Worm (Caenorhabditis elegans) whole organism, L4/young adult: Measurements from ENCODE around the gene sna-3.

ENCODE experiments used
- W03F9.2 ChIP-seq: fragments of 150-350 bp; optimal IDR thresholded peaks from 2 replicates; lab custom pipeline; 2014; ENCODE audit warnings: missing biosample characterization, missing genetic modification characterization
- dao-5 ChIP-seq: sonication (generic microtip); optimal IDR thresholded peaks from 2 replicates; lab custom pipeline; 2016; ENCODE audit warnings: missing genotype, missing genetic modification characterization, moderate library complexity, missing compliant biosample characterization
- him-1 ChIP-seq: sonication (generic microtip); optimal IDR thresholded peaks from 2 replicates; lab custom pipeline; 2016; ENCODE audit warnings: missing genotype, missing genetic modification reagents, missing genetic modification characterization, missing compliant biosample characterization

- TF ChIP-seq him-1 (tag; lab: Kevin White, UChicago) (no peak), W03F9.2 (tag; lab: Kevin White, UChicago) (no peak), dao-5 (tag; lab: Kevin White, UChicago) (no peak)
Measured at ce11 chrIII:6230870-6231269, 24.9 kb upstream of the sna-3 start, which contains the start of gene esyt-2.
